Fruit fly (Drosophila melanogaster): ENCODE data around the gene Atg1.

dm6 chr3L:12790783-12791678, 13.9 kb downstream of the Atg1 start:
- TF ChIP-seq fd96Ca (GFP tag; IDR thresholded peaks at IDR 0.05) = no peak
- TF ChIP-seq CG34367 (tag; optimal IDR thresholded peaks at IDR 0.05) = no peak
- TF ChIP-seq Pif1A (GFP tag; optimal IDR thresholded peaks at IDR 0.05) = no peak
- TF ChIP-seq CG13204 (GFP tag; optimal IDR thresholded peaks at IDR 0.05) = no peak
- TF ChIP-seq CG12605 (GFP tag; IDR thresholded peaks at IDR 0.05) = peak; percentile 34; the same call in 1 of the 2 replicates
